Worm (Caenorhabditis elegans) whole organism, L4 larva: ENCODE measurements around the gene vha-13.

ENCODE experiments used
- F10B5.3 ChIP-seq: sonication (generic microtip); optimal IDR thresholded peaks from 2 replicates; lab custom pipeline; 2016; ENCODE audit warnings: mild to moderate bottlenecking, missing genetic modification characterization, missing compliant biosample characterization
- F37D6.2 ChIP-seq: sonication (generic microtip); optimal IDR thresholded peaks from 2 replicates; lab custom pipeline; 2016; ENCODE audit warnings: mild to moderate bottlenecking, missing genetic modification characterization, missing compliant biosample characterization
- F44E2.7 ChIP-seq: fragments of 200-800 bp; sonication (Bioruptor generic); IDR thresholded peaks from 2 replicates; pipeline ENCODE4 v2.1.2; 2022; ENCODE audit warnings: missing genetic modification characterization, missing compliant biosample characterization
- R02D3.7 ChIP-seq: fragments of 150-350 bp; sonication (generic microtip); optimal IDR thresholded peaks from 3 replicates; lab custom pipeline; 2014; ENCODE audit warnings: missing biosample characterization, missing genetic modification characterization
- Y5F2A.4 ChIP-seq: fragments of 200-800 bp; sonication (Bioruptor generic); optimal IDR thresholded peaks from 2 replicates; lab custom pipeline; 2018; ENCODE audit warnings: mild to moderate bottlenecking, missing genetic modification characterization, missing compliant biosample characterization
- Y75B8A.6 ChIP-seq: fragments of 200-800 bp; sonication (Bioruptor generic); IDR thresholded peaks from 2 replicates; pipeline ENCODE4 v1.3.6; 2022; ENCODE audit warnings: missing genetic modification reagents, missing genetic modification characterization, missing compliant biosample characterization
- ZK337.2 ChIP-seq: fragments of 200-800 bp; sonication (Bioruptor generic); IDR thresholded peaks from 2 replicates; pipeline ENCODE4 v1.3.6; 2022; ENCODE audit warnings: missing genetic modification reagents, missing genetic modification characterization, missing compliant biosample characterization
- ZK546.5 ChIP-seq, 2 experiments: sonication (generic microtip); optimal IDR thresholded peaks; 2 replicates each; lab custom pipeline; 2017; ENCODE audit warnings: missing biosample characterization in 2 of 2, missing genetic modification characterization in 2 of 2
- aly-2 ChIP-seq: sonication (generic microtip); optimal IDR thresholded peaks from 2 replicates; lab custom pipeline; 2018; ENCODE audit warnings: missing biosample characterization, missing genetic modification characterization
- attf-4 ChIP-seq: sonication (generic microtip); optimal IDR thresholded peaks from 3 replicates; lab custom pipeline; 2017; ENCODE audit warnings: missing biosample characterization, missing genetic modification characterization
- ceh-32 ChIP-seq: sonication (generic microtip); optimal IDR thresholded peaks from 2 replicates; lab custom pipeline; 2016; ENCODE audit warnings: mild to moderate bottlenecking, missing genetic modification characterization, missing compliant biosample characterization; ENCODE audit not compliant: poor library complexity
- ceh-62 ChIP-seq: sonication (generic microtip); optimal IDR thresholded peaks from 2 replicates; lab custom pipeline; 2017; ENCODE audit warnings: missing biosample characterization, missing genetic modification characterization
- ceh-82 ChIP-seq: sonication (generic microtip); optimal IDR thresholded peaks from 2 replicates; lab custom pipeline; 2017; ENCODE audit warnings: missing biosample characterization, missing genetic modification characterization
- daf-12 ChIP-seq: fragments of 150-350 bp; optimal IDR thresholded peaks from 2 replicates; lab custom pipeline; 2014; ENCODE audit warnings: missing biosample characterization, missing genetic modification reagents, missing genetic modification characterization
- daf-16 ChIP-seq, 3 experiments: sonication (generic microtip); optimal IDR thresholded peaks; 2 replicates each; lab custom pipeline; 2016 to 2017; ENCODE audit warnings: missing genetic modification characterization in 3 of 3, missing genetic modification reagents in 3 of 3, mild to moderate bottlenecking in 2 of 3, missing compliant biosample characterization in 2 of 3, missing biosample characterization in 1 of 3, moderate library complexity in 1 of 3
- daf-8 ChIP-seq: fragments of 200-800 bp; sonication (Bioruptor generic); IDR thresholded peaks from 2 replicates; pipeline ENCODE4 v1.3.6; 2022; ENCODE audit warnings: missing genetic modification characterization, missing compliant biosample characterization
- duxl-1 ChIP-seq: sonication (generic microtip); optimal IDR thresholded peaks from 2 replicates; lab custom pipeline; 2016; ENCODE audit warnings: mild to moderate bottlenecking, missing genetic modification characterization, moderate library complexity, missing compliant biosample characterization; ENCODE audit not compliant: poor library complexity
- egl-43 ChIP-seq: fragments of 200-800 bp; sonication (Bioruptor generic); IDR thresholded peaks from 2 replicates; pipeline ENCODE4 v1.3.6; 2022; ENCODE audit warnings: missing genetic modification reagents, missing genetic modification characterization, missing compliant biosample characterization
- fkh-10 ChIP-seq: fragments of 150-350 bp; optimal IDR thresholded peaks from 2 replicates; lab custom pipeline; 2014; ENCODE audit warnings: missing biosample characterization, missing genetic modification reagents, missing genetic modification characterization
- gei-8 ChIP-seq: fragments of 200-800 bp; sonication (Bioruptor generic); optimal IDR thresholded peaks from 2 replicates; lab custom pipeline; 2018; ENCODE audit warnings: mild to moderate bottlenecking, missing genetic modification characterization, missing compliant biosample characterization
- hmg-1.1 ChIP-seq: fragments of 200-800 bp; sonication (Bioruptor generic); IDR thresholded peaks from 2 replicates; pipeline ENCODE4 v1.3.6; 2022; ENCODE audit warnings: missing genetic modification reagents, missing genetic modification characterization, missing compliant biosample characterization
- lim-7 ChIP-seq: fragments of 200-800 bp; sonication (Bioruptor generic); IDR thresholded peaks from 2 replicates; pipeline ENCODE4 v1.3.6; 2022; ENCODE audit warnings: missing genetic modification characterization, missing compliant biosample characterization
- lin-13 ChIP-seq: fragments of 150-350 bp; optimal IDR thresholded peaks from 2 replicates; lab custom pipeline; 2014; ENCODE audit warnings: missing biosample characterization, missing genetic modification reagents, missing genetic modification characterization
- lin-38 ChIP-seq: fragments of 200-800 bp; sonication (Bioruptor generic); IDR thresholded peaks from 2 replicates; pipeline ENCODE4 v1.3.6; 2022; ENCODE audit warnings: missing genetic modification reagents, missing genetic modification characterization, missing compliant biosample characterization
- lir-3 ChIP-seq: sonication (generic microtip); optimal IDR thresholded peaks from 2 replicates; lab custom pipeline; 2016; ENCODE audit warnings: mild to moderate bottlenecking, missing genetic modification characterization, missing compliant biosample characterization
- lsy-2 ChIP-seq, 2 experiments: fragments of 150-350 bp in 1 of 2; sonication (generic microtip) in 1 of 2; optimal IDR thresholded peaks; 2 replicates each; lab custom pipeline; 2014 to 2017; ENCODE audit warnings: missing biosample characterization in 2 of 2, missing genetic modification characterization in 2 of 2
- madf-9 ChIP-seq: fragments of 200-800 bp; sonication (Bioruptor generic); conservative IDR thresholded peaks from 2 replicates; pipeline ENCODE4 v1.3.6; 2022; ENCODE audit warnings: missing genetic modification reagents, missing genetic modification characterization, missing compliant biosample characterization
- mxl-2 ChIP-seq: fragments of 200-800 bp; sonication (Bioruptor generic); conservative IDR thresholded peaks from 2 replicates; pipeline ENCODE4 v1.3.6; 2022; ENCODE audit warnings: missing genetic modification reagents, missing genetic modification characterization, missing compliant biosample characterization
- mxl-3 ChIP-seq: fragments of 200-800 bp; sonication (Bioruptor generic); optimal IDR thresholded peaks from 2 replicates; lab custom pipeline; 2018; ENCODE audit warnings: mild to moderate bottlenecking, missing genetic modification characterization, missing compliant biosample characterization
- nhr-10 ChIP-seq: fragments of 150-350 bp; optimal IDR thresholded peaks from 2 replicates; lab custom pipeline; 2014; ENCODE audit warnings: missing biosample characterization, missing genetic modification characterization
- nhr-111 ChIP-seq: fragments of 200-800 bp; sonication (Bioruptor generic); optimal IDR thresholded peaks from 2 replicates; lab custom pipeline; 2018; ENCODE audit warnings: mild to moderate bottlenecking, missing genetic modification characterization, missing compliant biosample characterization
- nhr-237 ChIP-seq: sonication (generic microtip); optimal IDR thresholded peaks from 2 replicates; lab custom pipeline; 2017; ENCODE audit warnings: missing biosample characterization, missing genetic modification characterization
- nhr-41 ChIP-seq: fragments of 200-800 bp; sonication (Bioruptor generic); IDR thresholded peaks from 2 replicates; pipeline ENCODE4 v1.3.6; 2022; ENCODE audit warnings: missing genetic modification reagents, missing genetic modification characterization, missing compliant biosample characterization
- nhr-6 ChIP-seq: fragments of 150-350 bp; optimal IDR thresholded peaks from 2 replicates; lab custom pipeline; 2014; ENCODE audit warnings: missing biosample characterization, missing genetic modification characterization
- pha-4 ChIP-seq, 2 experiments: fragments of 150-350 bp in 1 of 2; fragments of 200-800 bp in 1 of 2; sonication (Bioruptor generic) in 1 of 2; IDR thresholded peaks in 1 of 2; optimal IDR thresholded peaks in 1 of 2; 2 replicates each; pipeline versions ENCODE4 v1.3.6 to Lab custom; 2014 to 2022; ENCODE audit warnings: missing genetic modification characterization in 2 of 2, missing genetic modification reagents in 2 of 2, missing biosample characterization in 1 of 2, missing compliant biosample characterization in 1 of 2
- pqm-1 ChIP-seq: sonication (generic microtip); optimal IDR thresholded peaks from 2 replicates; lab custom pipeline; 2017; ENCODE audit warnings: missing biosample characterization, missing genetic modification characterization
- saeg-2 ChIP-seq: fragments of 200-800 bp; sonication (Bioruptor generic); IDR thresholded peaks from 2 replicates; pipeline ENCODE4 v1.3.6; 2022; ENCODE audit warnings: missing genetic modification reagents, missing genetic modification characterization, missing compliant biosample characterization
- set-16 ChIP-seq: fragments of 200-800 bp; sonication (Bioruptor generic); IDR thresholded peaks from 2 replicates; pipeline ENCODE4 v1.3.6; 2022; ENCODE audit warnings: missing genetic modification reagents, missing genetic modification characterization, missing compliant biosample characterization
- skn-1 ChIP-seq: fragments of 150-350 bp; optimal IDR thresholded peaks from 2 replicates; lab custom pipeline; 2014; ENCODE audit warnings: missing biosample characterization, missing genetic modification characterization
- snpc-1.2 ChIP-seq: fragments of 200-800 bp; sonication (Bioruptor generic); IDR thresholded peaks from 2 replicates; pipeline ENCODE4 v1.3.6; 2022; ENCODE audit warnings: missing genetic modification reagents, missing genetic modification characterization, missing compliant biosample characterization
- snpc-4 ChIP-seq: fragments of 150-350 bp; optimal IDR thresholded peaks from 2 replicates; lab custom pipeline; 2014; ENCODE audit warnings: missing biosample characterization, missing genetic modification characterization
- tra-1 ChIP-seq: fragments of 200-800 bp; sonication (Bioruptor generic); IDR thresholded peaks from 2 replicates; pipeline ENCODE4 v1.3.6; 2022; ENCODE audit warnings: missing genetic modification reagents, missing genetic modification characterization, missing compliant biosample characterization
- unc-130 ChIP-seq: sonication (generic microtip); optimal IDR thresholded peaks from 2 replicates; lab custom pipeline; 2016; ENCODE audit warnings: missing genetic modification reagents, missing genetic modification characterization, missing compliant biosample characterization
- zag-1 ChIP-seq: fragments of 150-350 bp; optimal IDR thresholded peaks from 2 replicates; lab custom pipeline; 2014; ENCODE audit warnings: missing biosample characterization, missing genetic modification characterization
- zfp-2 ChIP-seq: sonication (generic microtip); optimal IDR thresholded peaks from 2 replicates; lab custom pipeline; 2016; ENCODE audit warnings: mild to moderate bottlenecking, missing genetic modification characterization, missing compliant biosample characterization
- zfp-3 ChIP-seq: fragments of 200-800 bp; sonication (Bioruptor generic); conservative IDR thresholded peaks from 2 replicates; pipeline ENCODE4 v1.3.6; 2022; ENCODE audit warnings: missing genetic modification reagents, missing genetic modification characterization, missing compliant biosample characterization
- zip-11 ChIP-seq: fragments of 200-800 bp; sonication (Bioruptor generic); IDR thresholded peaks from 2 replicates; pipeline ENCODE4 v1.3.6; 2022; ENCODE audit warnings: missing genetic modification characterization, missing compliant biosample characterization
- zip-2 ChIP-seq: fragments of 150-350 bp; optimal IDR thresholded peaks from 2 replicates; lab custom pipeline; 2014; ENCODE audit warnings: missing biosample characterization, missing genetic modification characterization
- ztf-7 ChIP-seq: fragments of 150-350 bp; optimal IDR thresholded peaks from 2 replicates; lab custom pipeline; 2014; ENCODE audit warnings: missing biosample characterization, missing genetic modification characterization

Gene vha-13

ce11 chrV:14350498-14350897 is 1.0 kb upstream of the vha-13 start (continued):
- TF ChIP-seq daf-12 (tag; lab: Kevin White, UChicago) (no peak), snpc-4 (no peak), lin-13 (peak; percentile 26), ZK546.5 (tag; optimal IDR thresholded peaks at IDR 0.05; lab: Kevin White, UChicago) (no peak), ceh-82 (tag; lab: Kevin White, UChicago) (no peak), zip-11 (GFP tag; lab: Robert Waterston, UW) (no peak), ceh-32 (tag; lab: Kevin White, UChicago) (no peak), fkh-10 (GFP tag; lab: Kevin White, UChicago) (no peak)
- TF ChIP-seq, all 104 proteins: peak for 5

- TF ChIP-seq nhr-111 (GFP tag; lab: Kevin White, UChicago) (no peak), snpc-1.2 (GFP tag; lab: Robert Waterston, UW) (no peak), mxl-2 (no peak), ztf-7 (tag; lab: Kevin White, UChicago) (no peak), egl-43 (peak; percentile 86), daf-8 (GFP tag; lab: Robert Waterston, UW) (no peak), nhr-6 (peak; percentile 98), pha-4 (GFP tag; IDR thresholded peaks at IDR 0.05; lab: Robert Waterston, UW) (peak; percentile 11; the same call in 1 of the 2 replicates), pha-4 (tag; optimal IDR thresholded peaks at IDR 0.05; lab: Kevin White, UChicago) (no peak), lsy-2 (tag; optimal IDR thresholded peaks at IDR 0.05; lab: Kevin White, UChicago) (peak; percentile 67 to 81), F10B5.3 (tag; lab: Kevin White, UChicago) (no peak), nhr-237 (tag; lab: Kevin White, UChicago) (no peak), Y5F2A.4 (no peak), aly-2 (tag; lab: Kevin White, UChicago) (peak; percentile 20), nhr-41 (GFP tag; lab: Robert Waterston, UW) (0 out of 2 replicates have a peak, but pooled peaks have one; percentile 40), F37D6.2 (tag; lab: Kevin White, UChicago) (peak; percentile 22), saeg-2 (GFP tag; lab: Robert Waterston, UW) (no peak), ceh-62 (tag; lab: Kevin White, UChicago) (no peak), mxl-3 (peak; percentile 96), zfp-3 (GFP tag; lab: Robert Waterston, UW) (no peak), pqm-1 (tag; lab: Kevin White, UChicago) (peak; percentile 81), lir-3 (tag; lab: Kevin White, UChicago) (no peak), ceh-82 (tag; lab: Kevin White, UChicago) (no peak), nhr-10 (tag; lab: Kevin White, UChicago) (peak; percentile 59), gei-8 (GFP tag; lab: Kevin White, UChicago) (no peak), madf-9 (GFP tag; lab: Robert Waterston, UW) (0 out of 2 replicates have a peak, but pooled peaks have one; percentile 38), F44E2.7 (GFP tag; lab: Robert Waterston, UW) (0 out of 2 replicates have a peak, but pooled peaks have one; percentile 31), R02D3.7 (tag; lab: Kevin White, UChicago) (no peak), lim-7 (0 out of 2 replicates have a peak, but pooled peaks have one; percentile 40), attf-4 (tag; lab: Kevin White, UChicago) (no peak), Y75B8A.6 (GFP tag; lab: Robert Waterston, UW) (no peak), unc-130 (GFP tag; lab: Kevin White, UChicago) (no peak), lin-38 (GFP tag; lab: Robert Waterston, UW) (peak; percentile 92), tra-1 (GFP tag; lab: Robert Waterston, UW) (peak; percentile 80), daf-16 (GFP tag; optimal IDR thresholded peaks at IDR 0.05; lab: Kevin White, UChicago) (no peak), daf-16 (tag; optimal IDR thresholded peaks at IDR 0.05; lab: Kevin White, UChicago) (peak; percentile 60), ceh-32 (tag; lab: Kevin White, UChicago) (no peak), zip-2 (tag; lab: Kevin White, UChicago) (no peak), zag-1 (no peak), hmg-1.1 (peak; percentile 91), zfp-2 (peak; percentile 15), duxl-1 (tag; lab: Kevin White, UChicago) (peak; percentile 23), set-16 (GFP tag; lab: Robert Waterston, UW) (peak; percentile 94), ZK337.2 (GFP tag; lab: Robert Waterston, UW) (no peak), skn-1 (tag; lab: Kevin White, UChicago) (no peak)
Observed at ce11 chrV:14350949-14351348, 560 bp upstream of the vha-13 start.
